Worm (Caenorhabditis elegans): ENCODE data around the gene C41G6.12.

ce11 chrV:15225650-15226049 is 18.1 kb upstream of the C41G6.12 start, which contains the start of gene srw-14:
- TF ChIP-seq grh-1 (GFP tag; IDR thresholded peaks at IDR 0.05) (no peak), sptf-1 (tag; optimal IDR thresholded peaks at IDR 0.05) (no peak), ama-1 (optimal IDR thresholded peaks at IDR 0.05) (no peak), nhr-28 (tag; optimal IDR thresholded peaks at IDR 0.05) (no peak), unc-62 (GFP tag; optimal IDR thresholded peaks at IDR 0.05) (no peak), pax-3 (tag; optimal IDR thresholded peaks at IDR 0.05) (no peak), aly-2 (tag; optimal IDR thresholded peaks at IDR 0.05) (no peak), fkh-8 (tag; optimal IDR thresholded peaks at IDR 0.05) (no peak)

Measured in whole organism, L1 larva.